Worm (Caenorhabditis elegans) whole organism, L4/young adult: Measurements from ENCODE around the gene F49E11.2.

Experiments
- W03F9.2 ChIP-seq: fragments of 150-350 bp; optimal IDR thresholded peaks from 2 replicates; lab custom pipeline; 2014; ENCODE audit warnings: missing biosample characterization, missing genetic modification characterization
- dao-5 ChIP-seq: sonication (generic microtip); optimal IDR thresholded peaks from 2 replicates; lab custom pipeline; 2016; ENCODE audit warnings: missing genotype, missing genetic modification characterization, moderate library complexity, missing compliant biosample characterization
- him-1 ChIP-seq: sonication (generic microtip); optimal IDR thresholded peaks from 2 replicates; lab custom pipeline; 2016; ENCODE audit warnings: missing genotype, missing genetic modification reagents, missing genetic modification characterization, missing compliant biosample characterization

ce11 chrIV:13013711-13014341, 25.0 kb downstream of the F49E11.2 start:
- TF ChIP-seq him-1 (tag; lab: Kevin White, UChicago) (no peak), dao-5 (no peak), W03F9.2 (tag; lab: Kevin White, UChicago) (no peak)
